Worm (Caenorhabditis elegans) whole organism, mixed stage, embryonic: ENCODE results near the gene mrpl-37.

Experiments used
- M03D4.4 ChIP-seq: sonication (generic microtip); optimal IDR thresholded peaks from 2 replicates; lab custom pipeline; 2017; ENCODE audit warnings: mild to moderate bottlenecking, missing genetic modification characterization, missing compliant biosample characterization
- bed-3 ChIP-seq: fragments of 200-800 bp; sonication (Bioruptor generic); optimal IDR thresholded peaks from 3 replicates; lab custom pipeline; 2018; ENCODE audit warnings: mild to moderate bottlenecking, missing genetic modification characterization, moderate library complexity, missing compliant biosample characterization
- blmp-1 ChIP-seq: fragments of 150-350 bp; optimal IDR thresholded peaks from 2 replicates; lab custom pipeline; 2014; ENCODE audit warnings: missing biosample characterization, missing genetic modification characterization
- ceh-39 ChIP-seq: fragments of 150-350 bp; optimal IDR thresholded peaks from 2 replicates; lab custom pipeline; 2014; ENCODE audit warnings: missing biosample characterization, missing genetic modification characterization
- ceh-43 ChIP-seq: fragments of 200-800 bp; sonication (Bioruptor generic); optimal IDR thresholded peaks from 2 replicates; lab custom pipeline; 2018; ENCODE audit warnings: mild to moderate bottlenecking, missing genetic modification characterization, moderate library complexity, missing compliant biosample characterization
- ceh-83 ChIP-seq: fragments of 200-800 bp; sonication (Bioruptor generic); optimal IDR thresholded peaks from 2 replicates; lab custom pipeline; 2018; ENCODE audit warnings: mild to moderate bottlenecking, missing genetic modification characterization, missing compliant biosample characterization
- ces-1 ChIP-seq: fragments of 150-350 bp; optimal IDR thresholded peaks from 2 replicates; lab custom pipeline; 2014; ENCODE audit warnings: missing biosample characterization, missing genetic modification reagents, missing genetic modification characterization
- drap-1 ChIP-seq: fragments of 200-800 bp; sonication (Bioruptor generic); optimal IDR thresholded peaks from 3 replicates; lab custom pipeline; 2018; ENCODE audit warnings: mild to moderate bottlenecking, missing genetic modification characterization, missing compliant biosample characterization
- elt-1 ChIP-seq: sonication (generic microtip); optimal IDR thresholded peaks from 2 replicates; lab custom pipeline; 2017; ENCODE audit warnings: missing genetic modification characterization, mild to moderate bottlenecking, missing compliant biosample characterization, antibody characterized with exemption, moderate library complexity, borderline replicate concordance; ENCODE audit not compliant: insufficient read depth
- ham-2 ChIP-seq: fragments of 200-800 bp; sonication (Bioruptor generic); optimal IDR thresholded peaks from 2 replicates; lab custom pipeline; 2018; ENCODE audit warnings: mild to moderate bottlenecking, missing genetic modification characterization, missing compliant biosample characterization
- hlh-1 ChIP-seq: fragments of 150-350 bp; optimal IDR thresholded peaks from 2 replicates; lab custom pipeline; 2014; ENCODE audit warnings: missing biosample characterization, missing genetic modification reagents, missing genetic modification characterization
- lin-13 ChIP-seq: fragments of 150-350 bp; optimal IDR thresholded peaks from 2 replicates; lab custom pipeline; 2014; ENCODE audit warnings: missing biosample characterization, missing genetic modification characterization
- lin-32 ChIP-seq: fragments of 200-800 bp; sonication (Bioruptor generic); optimal IDR thresholded peaks from 2 replicates; lab custom pipeline; 2018; ENCODE audit warnings: mild to moderate bottlenecking, missing genetic modification characterization, missing compliant biosample characterization
- lsy-2 ChIP-seq: fragments of 150-350 bp; optimal IDR thresholded peaks from 2 replicates; lab custom pipeline; 2014; ENCODE audit warnings: missing biosample characterization, missing genetic modification characterization
- mab-5 ChIP-seq: fragments of 150-350 bp; optimal IDR thresholded peaks from 2 replicates; lab custom pipeline; 2014; ENCODE audit warnings: missing biosample characterization, missing genetic modification characterization
- mep-1 ChIP-seq: fragments of 150-350 bp; optimal IDR thresholded peaks from 2 replicates; lab custom pipeline; 2017; ENCODE audit warnings: missing biosample characterization, missing genetic modification reagents, missing genetic modification characterization, inconsistent platforms
- mls-2 ChIP-seq: sonication (generic microtip); optimal IDR thresholded peaks from 2 replicates; lab custom pipeline; 2016; ENCODE audit warnings: mild to moderate bottlenecking, missing genetic modification characterization, moderate library complexity, missing compliant biosample characterization
- nhr-12 ChIP-seq: fragments of 150-350 bp; optimal IDR thresholded peaks from 2 replicates; lab custom pipeline; 2014; ENCODE audit warnings: missing biosample characterization, missing genetic modification characterization
- nhr-2 ChIP-seq: fragments of 150-350 bp; optimal IDR thresholded peaks from 2 replicates; lab custom pipeline; 2014; ENCODE audit warnings: missing biosample characterization, missing genetic modification characterization
- nhr-237 ChIP-seq: fragments of 150-350 bp; optimal IDR thresholded peaks from 2 replicates; lab custom pipeline; 2014; ENCODE audit warnings: missing biosample characterization, missing genetic modification characterization
- nhr-28 ChIP-seq: fragments of 150-350 bp; optimal IDR thresholded peaks from 2 replicates; lab custom pipeline; 2014; ENCODE audit warnings: missing biosample characterization, missing genetic modification characterization
- nhr-76 ChIP-seq: sonication (generic microtip); optimal IDR thresholded peaks from 2 replicates; lab custom pipeline; 2017; ENCODE audit warnings: missing biosample characterization, missing genetic modification characterization
- pha-4 ChIP-seq: fragments of 150-350 bp; optimal IDR thresholded peaks from 2 replicates; lab custom pipeline; 2018; ENCODE audit warnings: missing biosample characterization, missing genetic modification reagents, missing genetic modification characterization
- snpc-4 ChIP-seq: fragments of 150-350 bp; optimal IDR thresholded peaks from 2 replicates; lab custom pipeline; 2014; ENCODE audit warnings: missing biosample characterization, missing genetic modification characterization
- sptf-1 ChIP-seq: sonication (generic microtip); optimal IDR thresholded peaks from 2 replicates; lab custom pipeline; 2017; ENCODE audit warnings: mild to moderate bottlenecking, missing genetic modification characterization, moderate library complexity, missing compliant biosample characterization
- tbx-8 ChIP-seq: fragments of 200-800 bp; sonication (Bioruptor generic); optimal IDR thresholded peaks from 2 replicates; lab custom pipeline; 2018; ENCODE audit warnings: mild to moderate bottlenecking, missing genetic modification characterization, moderate library complexity, missing compliant biosample characterization
- unc-120 ChIP-seq: sonication (generic microtip); optimal IDR thresholded peaks from 2 replicates; lab custom pipeline; 2017; ENCODE audit warnings: missing genetic modification characterization, missing compliant biosample characterization; ENCODE audit not compliant: poor library complexity, severe bottlenecking
- unc-39 ChIP-seq: fragments of 150-350 bp; optimal IDR thresholded peaks from 2 replicates; lab custom pipeline; 2014; ENCODE audit warnings: missing biosample characterization, missing genetic modification characterization
- unc-62 ChIP-seq: fragments of 150-350 bp; optimal IDR thresholded peaks from 2 replicates; lab custom pipeline; 2014; ENCODE audit warnings: missing biosample characterization, missing genetic modification reagents, missing genetic modification characterization
- zip-8 ChIP-seq: fragments of 150-350 bp; optimal IDR thresholded peaks from 2 replicates; lab custom pipeline; 2014; ENCODE audit warnings: missing biosample characterization, missing genetic modification characterization
- ztf-11 ChIP-seq: fragments of 150-350 bp; optimal IDR thresholded peaks from 2 replicates; lab custom pipeline; 2014; ENCODE audit warnings: missing biosample characterization, missing genetic modification characterization

Gene mrpl-37

ce11 chrII:13574395-13574794 lies 473 bp downstream of the mrpl-37 start:
- TF ChIP-seq ceh-83 (GFP tag; lab: Kevin White, UChicago) (no peak), mab-5 (no peak), lsy-2 (tag; lab: Kevin White, UChicago) (no peak), ztf-11 (tag; lab: Kevin White, UChicago) (no peak), bed-3 (no peak), ces-1 (GFP tag; lab: Kevin White, UChicago) (no peak), ceh-43 (GFP tag; lab: Kevin White, UChicago) (no peak), snpc-4 (tag; lab: Kevin White, UChicago) (no peak), nhr-237 (tag; lab: Kevin White, UChicago) (no peak), pha-4 (no peak), M03D4.4 (no peak), ceh-39 (tag; lab: Kevin White, UChicago) (no peak), mls-2 (tag; lab: Kevin White, UChicago) (no peak), elt-1 (tag; lab: Kevin White, UChicago) (no peak), nhr-28 (no peak)

DNA sequence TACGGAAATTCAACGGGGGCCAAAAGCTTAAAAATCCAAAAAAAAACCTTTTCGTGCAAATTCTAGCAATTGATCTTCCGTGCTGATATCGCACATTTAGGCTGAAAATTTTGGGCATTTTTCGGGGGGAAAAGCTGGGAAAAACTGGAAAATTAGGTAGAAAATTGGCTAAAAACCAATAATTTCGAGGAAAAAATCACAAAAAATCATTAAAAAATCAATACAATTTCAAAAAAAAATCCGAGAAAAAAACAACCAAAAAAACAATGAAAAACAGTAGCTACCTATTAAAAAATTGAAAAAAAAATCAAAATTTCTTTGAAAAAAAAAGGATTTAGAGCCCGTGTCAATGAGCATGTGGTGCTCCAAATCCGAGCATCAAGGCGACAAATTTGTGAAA lies 7.0 kb downstream of the mrpl-37 start, which contains the start of gene Y48E1B.3:
Gene Y48E1B.3 (minus strand): TSS at position 101 of the 400 bp plus-strand sequence.
- TF ChIP-seq M03D4.4 (no peak), lin-32 (GFP tag; lab: Kevin White, UChicago) (no peak), unc-39 (tag; lab: Kevin White, UChicago) (no peak), snpc-4 (tag; lab: Kevin White, UChicago) (no peak), drap-1 (GFP tag; lab: Kevin White, UChicago) (no peak), nhr-2 (tag; lab: Kevin White, UChicago) (no peak)

- TF ChIP-seq mls-2 (tag; lab: Kevin White, UChicago): no peak
- no peak for TF ChIP-seq mep-1 (tag; lab: Kevin White, UChicago)
These were observed 14.3 kb downstream of the mrpl-37 start for ce11 chrII:13560553-13560952.

ce11 chrII:13547545-13547944 lies 27.3 kb downstream of the mrpl-37 start, which contains the start of gene ddl-2:
Gene ddl-2, minus strand, starts transcription at chrII:13547645.
- TF ChIP-seq pha-4 (no peak), nhr-12 (tag; lab: Kevin White, UChicago) (no peak), tbx-8 (GFP tag; lab: Kevin White, UChicago) (no peak), ham-2 (GFP tag; lab: Kevin White, UChicago) (no peak), bed-3 (no peak), nhr-76 (tag; lab: Kevin White, UChicago) (no peak), blmp-1 (no peak), lin-13 (tag; lab: Kevin White, UChicago) (no peak), nhr-237 (tag; lab: Kevin White, UChicago) (no peak), mab-5 (no peak), drap-1 (GFP tag; lab: Kevin White, UChicago) (no peak), ztf-11 (tag; lab: Kevin White, UChicago) (no peak), mls-2 (tag; lab: Kevin White, UChicago) (no peak), ceh-43 (GFP tag; lab: Kevin White, UChicago) (no peak), elt-1 (tag; lab: Kevin White, UChicago) (no peak)

ce11 chrII:13542991-13543390 lies 31.9 kb downstream of the mrpl-37 start:
- TF ChIP-seq unc-62: no peak
- TF ChIP-seq elt-1 (tag; lab: Kevin White, UChicago): no peak
- no peak for TF ChIP-seq ztf-11 (tag; lab: Kevin White, UChicago)
- TF ChIP-seq nhr-76 (tag; lab: Kevin White, UChicago): no peak
- no peak for TF ChIP-seq nhr-28
- no peak for TF ChIP-seq zip-8
- no peak for TF ChIP-seq sptf-1 (tag; lab: Kevin White, UChicago)
- no peak for TF ChIP-seq unc-120 (tag; lab: Kevin White, UChicago)
- no peak for TF ChIP-seq lin-32 (GFP tag; lab: Kevin White, UChicago)
- TF ChIP-seq mls-2 (tag; lab: Kevin White, UChicago): no peak
- no peak for TF ChIP-seq ham-2 (GFP tag; lab: Kevin White, UChicago)
- TF ChIP-seq mep-1 (tag; lab: Kevin White, UChicago): no peak
- TF ChIP-seq snpc-4 (tag; lab: Kevin White, UChicago): no peak
- no peak for TF ChIP-seq ceh-43 (GFP tag; lab: Kevin White, UChicago)
- TF ChIP-seq drap-1 (GFP tag; lab: Kevin White, UChicago): no peak
- TF ChIP-seq nhr-2 (tag; lab: Kevin White, UChicago): no peak
- TF ChIP-seq pha-4: no peak
- no peak for TF ChIP-seq hlh-1 (tag; lab: Kevin White, UChicago)
- TF ChIP-seq M03D4.4: no peak
